Fruit fly (Drosophila melanogaster) Kc167 (cell line): ENCODE measurements around the gene pHCl-1.

Experiments used
- Myc ChIP-seq: fragments of >200 bp; optimal IDR thresholded peaks from 2 replicates; lab custom pipeline; 2017; ENCODE audit warnings: missing external identifiers
- Sin3A ChIP-seq: fragments of >200 bp; optimal IDR thresholded peaks from 2 replicates; lab custom pipeline; 2018; ENCODE audit warnings: missing external identifiers
- h ChIP-seq: fragments of >200 bp; optimal IDR thresholded peaks from 3 replicates; lab custom pipeline; 2018; ENCODE audit warnings: missing external identifiers
- insv ChIP-seq: fragments of >200 bp; optimal IDR thresholded peaks from 3 replicates; lab custom pipeline; 2018; ENCODE audit warnings: missing external identifiers
- psq ChIP-seq: fragments of >200 bp; optimal IDR thresholded peaks from 2 replicates; lab custom pipeline; 2017; ENCODE audit warnings: missing external identifiers
- ttk ChIP-seq: sonication (Bioruptor generic); optimal IDR thresholded peaks from 2 replicates; lab custom pipeline; 2017; ENCODE audit warnings: missing external identifiers

Gene pHCl-1

dm6 chr3L:15815353-15816142 is 83.3 kb downstream of the pHCl-1 start:
- TF ChIP-seq Sin3A (lab: Kevin White, UChicago) (no peak), Myc (no peak), insv (lab: Kevin White, UChicago) (no peak), h (lab: Kevin White, UChicago) (no peak), psq (lab: Kevin White, UChicago) (no peak), ttk (lab: Kevin White, UChicago) (no peak)

- no peak for TF ChIP-seq Myc
- no peak for TF ChIP-seq ttk (lab: Kevin White, UChicago)
- no peak for TF ChIP-seq Sin3A (lab: Kevin White, UChicago)
- no peak for TF ChIP-seq h (lab: Kevin White, UChicago)
- no peak for TF ChIP-seq insv (lab: Kevin White, UChicago)
- no peak for TF ChIP-seq psq (lab: Kevin White, UChicago)
Observed at dm6 chr3L:15813988-15814387, 84.8 kb downstream of the pHCl-1 start.

- no peak for TF ChIP-seq ttk (lab: Kevin White, UChicago)
- no peak for TF ChIP-seq h (lab: Kevin White, UChicago)
- no peak for TF ChIP-seq insv (lab: Kevin White, UChicago)
- TF ChIP-seq psq (lab: Kevin White, UChicago), result no peak
- TF ChIP-seq Myc, result no peak
- no peak for TF ChIP-seq Sin3A (lab: Kevin White, UChicago)
Observed at dm6 chr3L:15809768-15810167, 89.1 kb downstream of the pHCl-1 start.

dm6 chr3L:15809185-15809584 is 89.6 kb downstream of the pHCl-1 start, which contains the start of gene CG13445:
CG13445 (plus strand) TSS chr3L:15809485.
- TF ChIP-seq h (lab: Kevin White, UChicago), result no peak

- TF ChIP-seq ttk (lab: Kevin White, UChicago), result no peak
- TF ChIP-seq h (lab: Kevin White, UChicago), result no peak
- TF ChIP-seq psq (lab: Kevin White, UChicago), result no peak
- no peak for TF ChIP-seq Sin3A (lab: Kevin White, UChicago)
- no peak for TF ChIP-seq Myc
- no peak for TF ChIP-seq insv (lab: Kevin White, UChicago)
Observed at dm6 chr3L:15808667-15809066, 90.2 kb downstream of the pHCl-1 start.

dm6 chr3L:15808022-15808421 is 90.8 kb downstream of the pHCl-1 start, which contains the start of gene CG6244:
CG6244 (plus strand) TSS chr3L:15808322.
- TF ChIP-seq Sin3A (lab: Kevin White, UChicago) (no peak), insv (lab: Kevin White, UChicago) (no peak), psq (lab: Kevin White, UChicago) (no peak), h (lab: Kevin White, UChicago) (no peak)

dm6 chr3L:15802655-15803054 is 96.2 kb downstream of the pHCl-1 start:
- TF ChIP-seq ttk (lab: Kevin White, UChicago) (no peak), insv (lab: Kevin White, UChicago) (no peak), Myc (no peak), psq (lab: Kevin White, UChicago) (no peak), Sin3A (lab: Kevin White, UChicago) (no peak), h (lab: Kevin White, UChicago) (no peak)

dm6 chr3L:15802117-15802516 is 96.7 kb downstream of the pHCl-1 start:
- TF ChIP-seq ttk (lab: Kevin White, UChicago) (no peak), Myc (no peak), insv (lab: Kevin White, UChicago) (no peak), Sin3A (lab: Kevin White, UChicago) (no peak), h (lab: Kevin White, UChicago) (no peak), psq (lab: Kevin White, UChicago) (no peak)
